Worm (Caenorhabditis elegans) whole organism, L2 larva: ENCODE measurements around the gene Y40A1A.3.

Source experiments
- C34F6.9 ChIP-seq: fragments of 150-350 bp; optimal IDR thresholded peaks from 2 replicates; lab custom pipeline; 2014; ENCODE audit warnings: missing biosample characterization, missing genetic modification characterization
- F13H6.1 ChIP-seq: sonication (generic microtip); optimal IDR thresholded peaks from 2 replicates; lab custom pipeline; 2016; ENCODE audit warnings: missing genetic modification characterization, missing compliant biosample characterization
- R02D3.7 ChIP-seq: fragments of 150-350 bp; optimal IDR thresholded peaks from 2 replicates; lab custom pipeline; 2014; ENCODE audit warnings: missing biosample characterization, missing genetic modification characterization
- Y55F3AM.14 ChIP-seq: fragments of 200-800 bp; sonication (Bioruptor generic); optimal IDR thresholded peaks from 2 replicates; lab custom pipeline; 2018; ENCODE audit warnings: mild to moderate bottlenecking, missing genetic modification characterization, missing compliant biosample characterization
- ZK546.5 ChIP-seq: sonication (generic microtip); optimal IDR thresholded peaks from 2 replicates; lab custom pipeline; 2017; ENCODE audit warnings: missing biosample characterization, missing genetic modification characterization
- alr-1 ChIP-seq: fragments of 150-350 bp; optimal IDR thresholded peaks from 2 replicates; lab custom pipeline; 2014; ENCODE audit warnings: missing biosample characterization, missing genetic modification characterization
- aly-2 ChIP-seq: fragments of 150-350 bp; optimal IDR thresholded peaks from 2 replicates; lab custom pipeline; 2014; ENCODE audit warnings: missing biosample characterization, missing genetic modification characterization
- ama-1 ChIP-seq: fragments of 150-350 bp; optimal IDR thresholded peaks from 2 replicates; lab custom pipeline; 2018; ENCODE audit warnings: inconsistent platforms
- blmp-1 ChIP-seq: sonication (generic microtip); optimal IDR thresholded peaks from 2 replicates; lab custom pipeline; 2017; ENCODE audit warnings: missing genetic modification characterization, mild to moderate bottlenecking, missing compliant biosample characterization, antibody characterized with exemption, moderate library complexity; ENCODE audit not compliant: insufficient read depth
- ceh-16 ChIP-seq: fragments of 150-350 bp; optimal IDR thresholded peaks from 2 replicates; lab custom pipeline; 2014; ENCODE audit warnings: missing biosample characterization, missing genetic modification characterization
- ceh-82 ChIP-seq: fragments of 150-350 bp; optimal IDR thresholded peaks from 2 replicates; lab custom pipeline; 2014; ENCODE audit warnings: missing biosample characterization, missing genetic modification characterization
- dmd-4 ChIP-seq: sonication (generic microtip); optimal IDR thresholded peaks from 2 replicates; lab custom pipeline; 2017; ENCODE audit warnings: missing biosample characterization, missing genetic modification characterization
- egl-27 ChIP-seq: sonication (generic microtip); optimal IDR thresholded peaks from 3 replicates; lab custom pipeline; 2017; ENCODE audit warnings: missing biosample characterization, missing genetic modification reagents, missing genetic modification characterization
- elt-3 ChIP-seq: sonication (generic microtip); optimal IDR thresholded peaks from 2 replicates; lab custom pipeline; 2017; ENCODE audit warnings: missing biosample characterization, missing genetic modification characterization
- fos-1 ChIP-seq: fragments of 150-350 bp; optimal IDR thresholded peaks from 2 replicates; lab custom pipeline; 2014; ENCODE audit warnings: missing biosample characterization, missing genetic modification characterization
- lin-11 ChIP-seq: fragments of 150-350 bp; sonication (generic microtip); optimal IDR thresholded peaks from 2 replicates; lab custom pipeline; 2014; ENCODE audit warnings: missing biosample characterization, missing genetic modification characterization, inconsistent platforms, mixed read lengths
- lin-13 ChIP-seq: fragments of 150-350 bp; optimal IDR thresholded peaks from 2 replicates; lab custom pipeline; 2014; ENCODE audit warnings: missing biosample characterization, missing genetic modification reagents, missing genetic modification characterization
- lsy-2 ChIP-seq, 2 experiments: fragments of 150-350 bp in 1 of 2; sonication (generic microtip) in 1 of 2; optimal IDR thresholded peaks; 2 replicates each; lab custom pipeline; 2014 to 2017; ENCODE audit warnings: missing biosample characterization in 2 of 2, missing genetic modification characterization in 2 of 2
- mab-5 ChIP-seq: fragments of 150-350 bp; optimal IDR thresholded peaks from 2 replicates; lab custom pipeline; 2014; ENCODE audit warnings: missing biosample characterization, missing genetic modification characterization
- mbf-1 ChIP-seq: sonication (generic microtip); optimal IDR thresholded peaks from 2 replicates; lab custom pipeline; 2017; ENCODE audit warnings: missing biosample characterization, missing genetic modification characterization
- mdl-1 ChIP-seq, 2 experiments: fragments of 150-350 bp in 1 of 2; sonication (generic microtip) in 1 of 2; optimal IDR thresholded peaks; 2 replicates each; lab custom pipeline; 2017; ENCODE audit warnings: missing biosample characterization in 2 of 2, missing genetic modification characterization in 2 of 2
- nhr-10 ChIP-seq: sonication (generic microtip); optimal IDR thresholded peaks from 2 replicates; lab custom pipeline; 2017; ENCODE audit warnings: missing biosample characterization, missing genetic modification characterization
- nhr-11 ChIP-seq: fragments of 150-350 bp; optimal IDR thresholded peaks from 2 replicates; lab custom pipeline; 2014; ENCODE audit warnings: missing biosample characterization, missing genetic modification characterization
- nhr-129 ChIP-seq: fragments of 150-350 bp; optimal IDR thresholded peaks from 2 replicates; lab custom pipeline; 2014; ENCODE audit warnings: missing biosample characterization, missing genetic modification characterization
- nhr-21 ChIP-seq: fragments of 150-350 bp; optimal IDR thresholded peaks from 2 replicates; lab custom pipeline; 2014; ENCODE audit warnings: missing biosample characterization, missing genetic modification characterization
- nhr-237 ChIP-seq: fragments of 150-350 bp; optimal IDR thresholded peaks from 2 replicates; lab custom pipeline; 2014; ENCODE audit warnings: missing biosample characterization, missing genetic modification characterization
- nhr-25 ChIP-seq: fragments of 150-350 bp; sonication (generic microtip); optimal IDR thresholded peaks from 3 replicates; lab custom pipeline; 2014; ENCODE audit warnings: missing biosample characterization, missing genetic modification characterization
- nhr-6 ChIP-seq: fragments of 150-350 bp; optimal IDR thresholded peaks from 2 replicates; lab custom pipeline; 2014; ENCODE audit warnings: missing biosample characterization, missing genetic modification characterization
- nhr-77 ChIP-seq: fragments of 150-350 bp; optimal IDR thresholded peaks from 2 replicates; lab custom pipeline; 2014; ENCODE audit warnings: missing biosample characterization, missing genetic modification characterization
- peb-1 ChIP-seq: fragments of 150-350 bp; optimal IDR thresholded peaks from 2 replicates; lab custom pipeline; 2014; ENCODE audit warnings: missing biosample characterization, missing genetic modification characterization
- sem-4 ChIP-seq: fragments of 150-350 bp; optimal IDR thresholded peaks from 2 replicates; lab custom pipeline; 2014; ENCODE audit warnings: missing biosample characterization, missing genetic modification reagents, missing genetic modification characterization
- skn-1 ChIP-seq: sonication (generic microtip); optimal IDR thresholded peaks from 2 replicates; lab custom pipeline; 2017; ENCODE audit warnings: missing biosample characterization, missing genetic modification characterization
- sma-3 ChIP-seq: sonication (generic microtip); optimal IDR thresholded peaks from 2 replicates; lab custom pipeline; 2016; ENCODE audit warnings: missing genetic modification reagents, missing genetic modification characterization, missing compliant biosample characterization
- sma-9 ChIP-seq, 2 experiments: fragments of 150-350 bp in 1 of 2; sonication (generic microtip) in 1 of 2; optimal IDR thresholded peaks; 2 replicates each; lab custom pipeline; 2014 to 2016; ENCODE audit warnings: missing genetic modification characterization in 2 of 2, mild to moderate bottlenecking in 1 of 2, missing biosample characterization in 1 of 2, missing compliant biosample characterization in 1 of 2, missing genetic modification reagents in 1 of 2, moderate library complexity in 1 of 2
- unc-39 ChIP-seq: fragments of 150-350 bp; optimal IDR thresholded peaks from 2 replicates; lab custom pipeline; 2014; ENCODE audit warnings: missing biosample characterization, missing genetic modification characterization
- unc-55 ChIP-seq: fragments of 150-350 bp; sonication (generic microtip); optimal IDR thresholded peaks from 3 replicates; lab custom pipeline; 2014; ENCODE audit warnings: missing biosample characterization, missing genetic modification reagents, missing genetic modification characterization
- unc-62 ChIP-seq: fragments of 150-350 bp; optimal IDR thresholded peaks from 2 replicates; lab custom pipeline; 2014; ENCODE audit warnings: missing biosample characterization, missing genetic modification reagents, missing genetic modification characterization
- zag-1 ChIP-seq: fragments of 150-350 bp; optimal IDR thresholded peaks from 2 replicates; lab custom pipeline; 2014; ENCODE audit warnings: missing biosample characterization, missing genetic modification characterization
- ztf-1 ChIP-seq: fragments of 200-800 bp; sonication (Bioruptor generic); conservative IDR thresholded peaks from 2 replicates; pipeline ENCODE4 v1.3.6; 2022; ENCODE audit warnings: missing genetic modification characterization, missing compliant biosample characterization
- ztf-11 ChIP-seq: sonication (generic microtip); optimal IDR thresholded peaks from 2 replicates; lab custom pipeline; 2017; ENCODE audit warnings: missing biosample characterization, missing genetic modification characterization
- ztf-4 ChIP-seq: fragments of 150-350 bp; optimal IDR thresholded peaks from 2 replicates; lab custom pipeline; 2014; ENCODE audit warnings: missing biosample characterization, missing genetic modification characterization

Y40A1A.3 gene

DNA sequence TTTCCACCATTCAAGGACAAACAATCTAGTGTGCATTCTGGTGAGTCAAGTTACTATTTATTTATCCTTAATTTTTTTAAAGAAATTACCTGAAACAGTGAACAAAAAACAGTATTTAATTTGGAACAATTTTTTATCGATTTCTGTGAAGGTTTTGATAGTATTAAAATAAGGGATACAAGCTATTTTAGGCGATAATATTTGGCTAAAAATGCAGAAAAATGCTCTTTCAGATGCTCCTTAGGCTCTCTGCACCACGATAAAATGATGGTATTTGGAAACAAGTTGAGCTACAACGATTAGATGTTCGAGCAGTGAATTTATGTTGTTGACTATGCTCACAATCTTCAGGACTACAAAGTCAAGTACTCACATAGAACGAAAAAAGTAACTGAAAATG is 22.1 kb downstream of the Y40A1A.3 start, which contains the start of gene F52D2.6:
F52D2.6 (plus strand) TSS at position 301 of the 400 bp plus-strand sequence.
- no peak for TF ChIP-seq sma-9 (GFP tag; optimal IDR thresholded peaks at IDR 0.05; lab: Kevin White, UChicago)
- no peak for TF ChIP-seq sma-9 (tag; optimal IDR thresholded peaks at IDR 0.05; lab: Kevin White, UChicago)

ce11 chrX:1974699-1975098 is 23.1 kb downstream of the Y40A1A.3 start, which contains the start of gene F52D2.5:
Gene F52D2.5, minus strand, starts transcription at chrX:1974799.
- TF ChIP-seq lsy-2 (tag; optimal IDR thresholded peaks at IDR 0.05; lab: Kevin White, UChicago) (no peak), aly-2 (tag; lab: Kevin White, UChicago) (no peak), Y55F3AM.14 (GFP tag; lab: Kevin White, UChicago) (no peak)

- TF ChIP-seq dmd-4 (no peak), unc-55 (GFP tag; lab: Kevin White, UChicago) (no peak), F13H6.1 (tag; lab: Kevin White, UChicago) (no peak), ZK546.5 (tag; lab: Kevin White, UChicago) (no peak), unc-39 (tag; lab: Kevin White, UChicago) (no peak)
Measured at ce11 chrX:1972766-1973165, 25.1 kb downstream of the Y40A1A.3 start.

ce11 chrX:1971647-1972046 is 26.2 kb downstream of the Y40A1A.3 start:
- TF ChIP-seq peb-1 (tag; lab: Kevin White, UChicago) (no peak), nhr-11 (tag; lab: Kevin White, UChicago) (no peak), lin-13 (GFP tag; lab: Kevin White, UChicago) (no peak), ztf-1 (no peak), unc-62 (GFP tag; lab: Kevin White, UChicago) (no peak), mbf-1 (tag; lab: Kevin White, UChicago) (no peak), ztf-4 (tag; lab: Kevin White, UChicago) (no peak)

DNA sequence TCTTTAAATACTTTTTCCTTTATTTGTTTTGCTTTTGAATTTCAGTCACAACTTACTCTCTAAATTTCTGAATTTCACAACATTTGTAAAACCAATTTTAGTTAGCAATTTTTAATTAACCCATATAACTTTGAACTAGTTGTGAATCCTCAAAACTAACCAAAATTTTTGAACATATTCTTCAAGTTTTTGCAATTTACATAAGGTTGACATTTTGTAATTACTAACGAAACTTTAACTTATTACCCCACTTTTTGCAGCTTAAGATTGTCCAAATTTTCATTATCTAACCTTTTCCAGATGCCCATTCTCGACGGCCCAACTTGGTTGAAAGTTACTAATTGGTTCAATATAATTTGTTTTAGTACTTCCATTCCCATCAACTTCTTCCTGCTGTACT is 28.3 kb downstream of the Y40A1A.3 start, which contains the start of gene str-79:
str-79 (plus strand) TSS at position 301 of the 400 bp plus-strand sequence.
- TF ChIP-seq elt-3 (tag; lab: Kevin White, UChicago) (no peak), nhr-129 (tag; lab: Kevin White, UChicago) (no peak), nhr-21 (tag; lab: Kevin White, UChicago) (no peak), zag-1 (tag; lab: Kevin White, UChicago) (no peak), skn-1 (no peak), R02D3.7 (no peak), alr-1 (tag; lab: Kevin White, UChicago) (no peak), sma-9 (GFP tag; optimal IDR thresholded peaks at IDR 0.05; lab: Kevin White, UChicago) (no peak), sma-9 (tag; optimal IDR thresholded peaks at IDR 0.05; lab: Kevin White, UChicago) (no peak)
- TF ChIP-seq, all 48 proteins: peak for 0

- TF ChIP-seq lin-13 (GFP tag; lab: Kevin White, UChicago) = peak; percentile 52
- TF ChIP-seq nhr-10 (tag; lab: Kevin White, UChicago) = no peak
- no peak for TF ChIP-seq ztf-4 (tag; lab: Kevin White, UChicago)
- no peak for TF ChIP-seq sma-9 (GFP tag; optimal IDR thresholded peaks at IDR 0.05; lab: Kevin White, UChicago)
- no peak for TF ChIP-seq sma-9 (tag; optimal IDR thresholded peaks at IDR 0.05; lab: Kevin White, UChicago)
- TF ChIP-seq nhr-21 (tag; lab: Kevin White, UChicago) = no peak
- TF ChIP-seq blmp-1 (tag; lab: Kevin White, UChicago) = no peak
- TF ChIP-seq nhr-11 (tag; lab: Kevin White, UChicago) = no peak
- no peak for TF ChIP-seq zag-1 (tag; lab: Kevin White, UChicago)
- TF ChIP-seq fos-1 (tag; lab: Kevin White, UChicago) = peak; percentile 42
- no peak for TF ChIP-seq alr-1 (tag; lab: Kevin White, UChicago)
- TF ChIP-seq sma-3 (GFP tag; lab: Kevin White, UChicago) = no peak
- no peak for TF ChIP-seq peb-1 (tag; lab: Kevin White, UChicago)
- TF ChIP-seq sem-4 (tag; lab: Kevin White, UChicago) = peak; percentile 24
- peak; percentile 65 for TF ChIP-seq nhr-6
- peak; percentile 51 for TF ChIP-seq nhr-25 (tag; lab: Kevin White, UChicago)
- TF ChIP-seq ztf-11 = no peak
- TF ChIP-seq ceh-82 (tag; lab: Kevin White, UChicago) = no peak
- no peak for TF ChIP-seq unc-39 (tag; lab: Kevin White, UChicago)
- no peak for TF ChIP-seq ztf-1
- TF ChIP-seq unc-55 (GFP tag; lab: Kevin White, UChicago) = peak; percentile 65
- TF ChIP-seq ama-1 = no peak
- no peak for TF ChIP-seq ceh-16
- no peak for TF ChIP-seq dmd-4
- no peak for TF ChIP-seq unc-62 (GFP tag; lab: Kevin White, UChicago)
- TF ChIP-seq C34F6.9 (tag; lab: Kevin White, UChicago) = peak; percentile 70
- TF ChIP-seq egl-27 = no peak
- TF ChIP-seq mbf-1 (tag; lab: Kevin White, UChicago) = no peak
- TF ChIP-seq lsy-2 (tag; optimal IDR thresholded peaks at IDR 0.05; lab: Kevin White, UChicago) = peak; percentile 57 to 73
- no peak for TF ChIP-seq aly-2 (tag; lab: Kevin White, UChicago)
- no peak for TF ChIP-seq nhr-237 (tag; lab: Kevin White, UChicago)
- TF ChIP-seq nhr-77 (tag; lab: Kevin White, UChicago) = no peak
- no peak for TF ChIP-seq mab-5 (tag; lab: Kevin White, UChicago)
- TF ChIP-seq mdl-1 (tag; optimal IDR thresholded peaks at IDR 0.05; lab: Kevin White, UChicago) = no peak
- TF ChIP-seq lin-11 (tag; lab: Kevin White, UChicago) = no peak
Measured at ce11 chrX:1964828-1965227, 33.0 kb downstream of the Y40A1A.3 start.
